Worm (Caenorhabditis elegans) whole organism, L3 larva: ENCODE results near the gene inso-1.

Source experiments
- daf-12 ChIP-seq: fragments of 150-350 bp; optimal IDR thresholded peaks from 2 replicates; lab custom pipeline; 2014; ENCODE audit warnings: missing biosample characterization, missing genetic modification reagents, missing genetic modification characterization
- eor-1 ChIP-seq, 2 experiments: fragments of 150-350 bp; optimal IDR thresholded peaks; 2 replicates each; lab custom pipeline; 2014 to 2018; ENCODE audit warnings: missing biosample characterization in 2 of 2, missing genetic modification characterization in 2 of 2
- fos-1 ChIP-seq: fragments of 150-350 bp; optimal IDR thresholded peaks from 2 replicates; lab custom pipeline; 2014; ENCODE audit warnings: missing biosample characterization, missing genetic modification characterization
- nhr-237 ChIP-seq: fragments of 150-350 bp; optimal IDR thresholded peaks from 2 replicates; lab custom pipeline; 2014; ENCODE audit warnings: missing biosample characterization, missing genetic modification characterization
- nhr-28 ChIP-seq: fragments of 150-350 bp; optimal IDR thresholded peaks from 2 replicates; lab custom pipeline; 2014; ENCODE audit warnings: missing biosample characterization, missing genetic modification characterization
- skn-1 ChIP-seq: fragments of 150-350 bp; optimal IDR thresholded peaks from 2 replicates; lab custom pipeline; 2014; ENCODE audit warnings: missing biosample characterization, missing genetic modification characterization
- tbx-2 ChIP-seq: sonication (generic microtip); optimal IDR thresholded peaks from 2 replicates; lab custom pipeline; 2016; ENCODE audit warnings: mild to moderate bottlenecking, missing genetic modification characterization, missing compliant biosample characterization
- unc-62 ChIP-seq: fragments of 150-350 bp; sonication (generic microtip); optimal IDR thresholded peaks from 4 replicates; lab custom pipeline; 2014; ENCODE audit warnings: missing biosample characterization, missing genetic modification reagents, missing genetic modification characterization

ce11 chrX:1265336-1265735 is 34.6 kb upstream of the inso-1 start:
- TF ChIP-seq unc-62 (GFP tag; lab: Kevin White, UChicago) (no peak), nhr-237 (tag; lab: Kevin White, UChicago) (no peak), skn-1 (no peak), nhr-28 (tag; lab: Kevin White, UChicago) (no peak), daf-12 (tag; lab: Kevin White, UChicago) (no peak), eor-1 (tag; optimal IDR thresholded peaks at IDR 0.05; lab: Kevin White, UChicago) (no peak), fos-1 (tag; lab: Kevin White, UChicago) (no peak), tbx-2 (tag; lab: Kevin White, UChicago) (no peak)
